Worm (Caenorhabditis elegans): ENCODE data around the gene B0238.12.

The B0238.12 gene

ce11 chrV:5257358-5257757 is 8.3 kb upstream of the B0238.12 start, which contains the start of gene srt-67:
Gene srt-67, minus strand, starts transcription at chrV:5257458.
- no peak for TF ChIP-seq gei-17 (GFP tag; optimal IDR thresholded peaks at IDR 0.05)
- TF ChIP-seq let-607 (tag; optimal IDR thresholded peaks at IDR 0.05), result no peak
- TF ChIP-seq ama-1 (optimal IDR thresholded peaks at IDR 0.05), result no peak
- no peak for TF ChIP-seq ama-1 (GFP tag; optimal IDR thresholded peaks at IDR 0.05)
- TF ChIP-seq hlh-26 (GFP tag; conservative IDR thresholded peaks at IDR 0.05), result no peak
- no peak for TF ChIP-seq somi-1 (GFP tag; optimal IDR thresholded peaks at IDR 0.05)
- no peak for TF ChIP-seq F23B12.7 (tag; optimal IDR thresholded peaks at IDR 0.05; ENCODE audit: insufficient read depth)
- no peak for TF ChIP-seq madf-10 (tag; optimal IDR thresholded peaks at IDR 0.05)
- TF ChIP-seq Y56A3A.18 (GFP tag; IDR thresholded peaks at IDR 0.05), result no peak
- no peak for TF ChIP-seq pha-4 (tag; optimal IDR thresholded peaks at IDR 0.05)
- no peak for TF ChIP-seq ets-4 (GFP tag; optimal IDR thresholded peaks at IDR 0.05)
- TF ChIP-seq hmg-20 (GFP tag; IDR thresholded peaks at IDR 0.05), result no peak
- TF ChIP-seq let-526 (GFP tag; IDR thresholded peaks at IDR 0.05), result no peak
- no peak for TF ChIP-seq F55B11.4 (tag; optimal IDR thresholded peaks at IDR 0.05; ENCODE audit: borderline replicate concordance, insufficient read depth)
- no peak for TF ChIP-seq ztf-3 (GFP tag; optimal IDR thresholded peaks at IDR 0.05)
- TF ChIP-seq lsl-1 (GFP tag; optimal IDR thresholded peaks at IDR 0.05), result no peak
- no peak for TF ChIP-seq ZK185.1 (tag; optimal IDR thresholded peaks at IDR 0.05; ENCODE audit: poor library complexity, severe bottlenecking)
- no peak for TF ChIP-seq hmg-1.2 (GFP tag; IDR thresholded peaks at IDR 0.05)
- no peak for TF ChIP-seq sptf-2 (GFP tag; optimal IDR thresholded peaks at IDR 0.05)

DNA sequence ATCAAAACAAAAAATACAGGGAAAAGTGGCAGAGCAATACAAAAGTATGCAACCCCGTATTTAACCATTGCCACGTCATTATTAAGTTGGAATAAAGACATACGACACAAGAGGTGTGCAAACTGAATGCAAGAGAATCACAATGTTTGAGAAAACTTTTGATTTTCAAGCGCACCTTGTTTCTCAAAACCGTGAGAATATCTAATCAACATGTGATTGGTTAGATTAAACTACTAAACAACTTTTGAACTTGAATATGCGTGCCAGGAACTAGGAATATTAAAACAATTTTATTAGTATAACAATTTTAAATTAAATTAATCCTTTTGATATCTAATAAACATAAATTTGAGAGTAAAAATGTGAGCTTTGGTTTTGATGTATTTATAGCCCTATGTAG is 6.2 kb upstream of the B0238.12 start, which contains the start of gene srt-70:
Gene srt-70, minus strand, starts transcription at position 101 of the 400 bp plus-strand sequence.
- TF ChIP-seq F49E8.2 (tag; optimal IDR thresholded peaks at IDR 0.05; ENCODE audit: insufficient read depth) (no peak), tbp1 (GFP tag; optimal IDR thresholded peaks at IDR 0.05) (no peak), dpff-1 (tag; optimal IDR thresholded peaks at IDR 0.05) (no peak), sea-2 (GFP tag; IDR thresholded peaks at IDR 0.05) (no peak), snpc-4 (GFP tag; optimal IDR thresholded peaks at IDR 0.05) (no peak), snpc-4 (tag; optimal IDR thresholded peaks at IDR 0.05) (no peak), efl-1 (GFP tag; optimal IDR thresholded peaks at IDR 0.05) (no peak), mxl-1 (tag; optimal IDR thresholded peaks at IDR 0.05) (no peak), tbx-9 (tag; optimal IDR thresholded peaks at IDR 0.05; ENCODE audit: borderline replicate concordance) (no peak), ztf-6 (GFP tag; IDR thresholded peaks at IDR 0.05) (no peak), T26A5.8 (tag; optimal IDR thresholded peaks at IDR 0.05) (no peak), athp-1 (tag; optimal IDR thresholded peaks at IDR 0.05) (no peak), C06A6.2 (GFP tag; conservative IDR thresholded peaks at IDR 0.05) (no peak), aptf-2 (GFP tag; conservative IDR thresholded peaks at IDR 0.05) (no peak), dox-1 (GFP tag; IDR thresholded peaks at IDR 0.05) (no peak)

- TF ChIP-seq mel-28 (tag; optimal IDR thresholded peaks at IDR 0.05; ENCODE audit: borderline replicate concordance) (no peak), egl-18 (GFP tag; IDR thresholded peaks at IDR 0.05) (no peak), hlh-26 (GFP tag; conservative IDR thresholded peaks at IDR 0.05) (no peak), attf-5 (GFP tag; optimal IDR thresholded peaks at IDR 0.05) (no peak), attf-3 (GFP tag; conservative IDR thresholded peaks at IDR 0.05) (no peak), lin-35 (GFP tag; optimal IDR thresholded peaks at IDR 0.05) (no peak), efl-1 (GFP tag; optimal IDR thresholded peaks at IDR 0.05) (no peak), madf-10 (tag; optimal IDR thresholded peaks at IDR 0.05) (no peak), ceh-91 (GFP tag; IDR thresholded peaks at IDR 0.05) (no peak), aptf-2 (GFP tag; conservative IDR thresholded peaks at IDR 0.05) (no peak), ztf-26 (tag; optimal IDR thresholded peaks at IDR 0.05) (no peak)
Measured at ce11 chrV:5262999-5263398, 2.6 kb upstream of the B0238.12 start, which contains the start of gene cest-30. Gene cest-30, minus strand, starts transcription at chrV:5263099.
